Worm (Caenorhabditis elegans): ENCODE measurements around the gene Y57A10A.8.
A peak's percentile ranks its signal among the peaks of the same experiment; 100 is the strongest.
"Not testable (repeated sequence)": the region's sequence is repeated elsewhere in the genome, so short reads cannot be mapped to it uniquely, and the experiment has no call there.

Gene Y57A10A.8

DNA sequence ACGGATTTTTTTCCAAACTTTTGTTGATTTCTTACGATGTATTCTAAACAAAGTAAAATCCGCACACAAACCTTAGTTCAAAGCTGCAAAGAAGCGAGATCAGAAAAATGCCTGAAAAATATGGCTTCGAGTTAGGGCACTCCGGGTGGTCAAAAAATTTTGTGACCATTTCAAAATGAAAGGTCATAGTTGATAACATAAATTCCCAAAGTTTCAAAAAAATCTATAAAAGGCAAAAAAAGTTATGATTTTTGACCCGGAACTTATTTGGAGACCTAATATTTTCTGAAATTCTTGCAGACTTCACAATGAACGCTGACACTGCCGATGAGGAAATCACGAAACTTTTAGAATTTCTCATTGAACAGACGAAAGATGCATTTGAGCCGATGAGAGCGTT, at the start of gene Y57A10A.8:
TSS of gene Y57A10A.8 (plus strand) at position 301 of the 400 bp plus-strand sequence.
- TF ChIP-seq cog-1 (tag; optimal IDR thresholded peaks at IDR 0.05); T22C8.4 (GFP tag; IDR thresholded peaks at IDR 0.05); klf-2 (GFP tag; conservative IDR thresholded peaks at IDR 0.05): not testable (repeated sequence)

DNA sequence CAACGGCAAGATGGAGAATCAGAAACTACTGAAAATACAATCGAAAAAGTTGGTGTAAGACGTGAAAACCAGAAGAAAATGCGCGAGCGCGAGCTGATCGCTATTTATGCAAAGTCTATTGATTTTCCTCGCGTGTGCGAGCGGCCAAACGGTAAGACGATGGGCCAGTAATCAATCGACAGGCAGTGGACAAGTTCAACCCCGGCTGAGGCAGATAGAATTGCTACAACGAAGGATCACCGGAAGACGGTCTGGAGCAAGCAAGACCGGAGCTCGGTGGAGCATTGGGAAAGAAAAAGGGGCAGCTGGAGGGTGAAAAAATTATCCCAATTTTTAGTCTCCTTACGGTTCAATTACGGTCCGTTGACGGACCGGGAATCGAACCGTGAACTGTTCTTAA, 41.9 kb upstream of the Y57A10A.8 start:
- TF ChIP-seq ref-1 (GFP tag; conservative IDR thresholded peaks at IDR 0.05) = peak; percentile 49
- TF ChIP-seq ztf-23 (GFP tag; IDR thresholded peaks at IDR 0.05) = peak; percentile 67; the same call in 1 of the 2 replicates
- peak; percentile 82 for TF ChIP-seq flt-1 (GFP tag; IDR thresholded peaks at IDR 0.05)
- TF ChIP-seq tab-1 (GFP tag; IDR thresholded peaks at IDR 0.05) = peak; percentile 68; the same call in 1 of the 2 replicates
- TF ChIP-seq T22C8.4 (GFP tag; IDR thresholded peaks at IDR 0.05) = peak; percentile 56

DNA sequence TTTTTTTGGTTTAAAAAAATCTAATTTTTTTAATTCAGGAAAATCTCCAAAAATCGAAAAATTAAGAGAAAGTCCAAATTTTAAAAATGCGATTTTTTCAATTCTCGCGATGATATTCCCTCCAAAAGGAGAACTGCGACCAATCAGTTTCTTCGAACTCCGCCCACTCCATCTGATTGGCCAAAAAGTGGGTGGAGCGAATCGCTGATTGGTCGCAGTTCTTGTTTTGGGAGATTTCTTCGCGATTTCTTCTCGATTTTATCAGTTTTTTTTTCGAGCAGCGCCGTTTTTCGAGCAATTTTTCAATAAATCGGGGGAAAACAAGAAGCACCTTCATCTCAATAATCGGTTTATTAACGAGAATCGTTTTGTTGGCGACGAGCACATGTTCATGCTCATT, 34.2 kb upstream of the Y57A10A.8 start:
- TF ChIP-seq cog-1 (tag; optimal IDR thresholded peaks at IDR 0.05) (no peak), klf-2 (GFP tag; conservative IDR thresholded peaks at IDR 0.05) (no peak), T22C8.4 (GFP tag; IDR thresholded peaks at IDR 0.05) (no peak), med-1 (GFP tag; optimal IDR thresholded peaks at IDR 0.05; ENCODE audit: insufficient read depth) (no peak), ref-1 (GFP tag; conservative IDR thresholded peaks at IDR 0.05) (no peak), ztf-23 (GFP tag; IDR thresholded peaks at IDR 0.05) (no peak), tab-1 (GFP tag; IDR thresholded peaks at IDR 0.05) (no peak), ztf-29 (GFP tag; IDR thresholded peaks at IDR 0.05) (no peak), flt-1 (GFP tag; IDR thresholded peaks at IDR 0.05) (no peak)

DNA sequence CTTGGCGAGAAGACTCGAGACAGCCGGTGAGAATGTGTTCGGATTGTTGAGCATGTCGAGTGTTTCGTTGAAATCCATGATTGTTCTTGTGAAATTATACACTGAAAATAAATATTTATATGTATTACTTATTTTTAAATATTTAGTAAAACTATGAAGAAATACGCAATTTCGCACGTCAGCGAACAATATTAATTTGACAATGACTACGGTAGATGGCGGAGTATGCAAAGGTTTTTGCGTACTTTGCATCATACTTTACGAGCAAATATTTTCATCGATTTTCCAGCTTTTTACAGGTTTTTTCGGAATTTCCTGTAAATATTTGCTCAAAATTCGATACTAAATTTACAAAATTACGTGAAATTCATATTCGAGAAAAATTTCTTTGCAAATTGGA, 33.8 kb upstream of the Y57A10A.8 start, which contains the start of gene set-24:
TSS of gene set-24 (minus strand) at position 101 of the 400 bp plus-strand sequence.
- TF ChIP-seq flt-1 (GFP tag; IDR thresholded peaks at IDR 0.05) = no peak
- no peak for TF ChIP-seq med-1 (GFP tag; optimal IDR thresholded peaks at IDR 0.05; ENCODE audit: insufficient read depth)
- no peak for TF ChIP-seq T22C8.4 (GFP tag; IDR thresholded peaks at IDR 0.05)
- TF ChIP-seq cog-1 (tag; optimal IDR thresholded peaks at IDR 0.05) = no peak
- no peak for TF ChIP-seq klf-2 (GFP tag; conservative IDR thresholded peaks at IDR 0.05)
- TF ChIP-seq ref-1 (GFP tag; conservative IDR thresholded peaks at IDR 0.05) = no peak

DNA sequence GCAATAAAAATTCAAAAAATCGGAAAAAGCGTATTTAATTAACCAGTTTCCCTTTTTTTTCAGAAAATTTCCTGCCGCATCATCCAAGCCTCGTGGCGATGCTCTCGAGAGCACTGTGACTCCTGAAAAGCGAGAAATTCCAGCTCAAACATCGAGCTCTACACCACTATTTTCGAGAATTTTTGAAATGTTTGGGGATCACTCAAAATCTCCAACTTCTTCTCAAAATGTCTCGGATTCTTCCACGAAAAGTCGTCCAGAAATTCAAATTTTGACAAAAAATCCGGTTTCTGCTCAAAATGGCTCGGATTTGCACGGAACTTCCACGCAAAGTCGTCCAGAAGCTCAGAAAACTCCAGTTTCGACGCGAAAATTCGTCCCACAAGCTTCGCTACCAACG, 26.7 kb upstream of the Y57A10A.8 start:
- no peak for TF ChIP-seq ref-1 (GFP tag; conservative IDR thresholded peaks at IDR 0.05)
- no peak for TF ChIP-seq cog-1 (tag; optimal IDR thresholded peaks at IDR 0.05)
- TF ChIP-seq ztf-29 (GFP tag; IDR thresholded peaks at IDR 0.05) = no peak
- TF ChIP-seq tab-1 (GFP tag; IDR thresholded peaks at IDR 0.05) = no peak
- TF ChIP-seq klf-2 (GFP tag; conservative IDR thresholded peaks at IDR 0.05) = no peak
- no peak for TF ChIP-seq flt-1 (GFP tag; IDR thresholded peaks at IDR 0.05)
- TF ChIP-seq T22C8.4 (GFP tag; IDR thresholded peaks at IDR 0.05) = no peak
- no peak for TF ChIP-seq med-1 (GFP tag; optimal IDR thresholded peaks at IDR 0.05; ENCODE audit: insufficient read depth)
- TF ChIP-seq ztf-23 (GFP tag; IDR thresholded peaks at IDR 0.05) = no peak

DNA sequence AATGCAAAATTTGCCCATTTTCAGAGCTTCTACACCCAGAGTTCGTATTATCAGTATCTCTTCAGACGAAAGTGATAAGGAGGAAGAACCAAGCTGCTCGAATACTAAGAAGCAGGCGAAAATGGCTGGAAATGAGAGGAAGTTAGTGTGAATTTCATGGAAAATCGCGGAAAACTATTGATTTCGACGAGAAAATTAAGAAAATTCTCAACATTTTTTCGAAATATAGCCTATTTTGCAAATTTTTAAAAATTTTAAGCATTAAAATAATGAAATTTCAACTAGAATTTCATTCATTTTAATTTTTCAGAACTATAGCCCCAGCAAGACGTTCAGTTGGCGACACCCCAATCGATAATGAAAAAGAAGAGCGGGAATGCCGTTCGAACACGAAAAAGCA, 21.1 kb upstream of the Y57A10A.8 start:
- no peak for TF ChIP-seq cog-1 (tag; optimal IDR thresholded peaks at IDR 0.05)

DNA sequence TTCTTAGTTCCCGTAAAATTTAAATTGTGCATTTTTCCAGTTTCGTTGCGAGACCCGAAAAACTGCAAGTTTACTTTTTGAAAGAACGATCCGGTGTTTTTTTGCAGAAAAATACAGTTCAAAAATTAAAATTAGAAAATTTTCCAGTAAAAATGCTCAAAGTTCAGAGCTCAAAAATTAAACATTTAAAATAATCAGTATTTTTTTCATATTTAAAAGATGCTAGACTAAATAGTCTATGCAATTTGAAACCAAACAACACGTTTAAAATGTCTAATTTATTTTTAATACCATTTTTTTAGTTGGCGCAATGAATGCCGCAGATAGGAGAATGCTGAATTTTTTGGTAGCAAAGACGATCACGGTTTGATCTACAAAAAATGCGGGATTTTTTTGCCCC, 17.3 kb upstream of the Y57A10A.8 start, which contains the start of gene Y57A10A.2:
TSS of gene Y57A10A.2 (plus strand) at position 301 of the 400 bp plus-strand sequence.
- TF ChIP-seq flt-1 (GFP tag; IDR thresholded peaks at IDR 0.05) (no peak), med-1 (GFP tag; optimal IDR thresholded peaks at IDR 0.05; ENCODE audit: insufficient read depth) (no peak), klf-2 (GFP tag; conservative IDR thresholded peaks at IDR 0.05) (no peak), ztf-23 (GFP tag; IDR thresholded peaks at IDR 0.05) (no peak), tab-1 (GFP tag; IDR thresholded peaks at IDR 0.05) (no peak), ref-1 (GFP tag; conservative IDR thresholded peaks at IDR 0.05) (no peak), cog-1 (tag; optimal IDR thresholded peaks at IDR 0.05) (no peak), T22C8.4 (GFP tag; IDR thresholded peaks at IDR 0.05) (no peak), ztf-29 (GFP tag; IDR thresholded peaks at IDR 0.05) (no peak)

DNA sequence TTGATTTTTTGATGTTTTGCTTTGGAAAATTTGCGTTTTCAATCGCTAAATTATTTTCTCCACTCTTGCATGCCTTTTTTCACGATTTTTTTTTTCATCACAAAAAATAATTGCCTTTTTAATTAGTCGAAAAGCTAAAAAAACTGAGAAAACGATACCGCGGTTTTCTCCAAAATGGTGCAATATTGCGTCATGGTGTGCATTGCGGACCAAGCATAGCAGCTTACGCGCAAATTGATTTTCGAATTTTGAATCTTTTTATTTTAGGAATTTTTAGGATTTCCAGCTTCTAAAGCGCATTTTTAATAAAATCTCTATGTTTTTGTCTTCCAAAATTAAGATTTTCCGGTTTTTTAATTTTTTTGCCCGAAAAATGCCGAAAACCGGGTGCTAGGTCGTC, 14.4 kb upstream of the Y57A10A.8 start:
- no peak for TF ChIP-seq flt-1 (GFP tag; IDR thresholded peaks at IDR 0.05)

DNA sequence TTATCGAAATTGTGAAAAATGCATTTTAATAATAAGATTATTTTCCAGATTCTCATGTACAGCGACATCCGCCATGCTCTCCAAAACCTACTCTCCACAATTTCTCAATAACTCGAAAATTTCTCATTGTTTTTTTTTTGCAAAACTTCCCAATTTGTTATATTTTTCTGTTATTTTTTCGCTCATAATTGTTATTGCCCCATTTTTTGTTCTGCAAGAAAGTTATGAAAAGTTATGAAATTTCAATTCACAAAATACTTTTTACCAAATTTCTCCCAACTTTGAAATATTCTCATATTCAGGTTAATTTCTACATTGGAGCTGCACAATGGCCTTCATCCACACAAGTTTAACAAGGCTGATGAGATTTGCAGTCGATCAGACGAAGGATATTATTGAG, 13.0 kb upstream of the Y57A10A.8 start, which contains the start of gene Y57A10A.4:
TSS of gene Y57A10A.4 (plus strand) at position 301 of the 400 bp plus-strand sequence.
- TF ChIP-seq klf-2 (GFP tag; conservative IDR thresholded peaks at IDR 0.05); T22C8.4 (GFP tag; IDR thresholded peaks at IDR 0.05); tab-1 (GFP tag; IDR thresholded peaks at IDR 0.05): not testable (repeated sequence)

DNA sequence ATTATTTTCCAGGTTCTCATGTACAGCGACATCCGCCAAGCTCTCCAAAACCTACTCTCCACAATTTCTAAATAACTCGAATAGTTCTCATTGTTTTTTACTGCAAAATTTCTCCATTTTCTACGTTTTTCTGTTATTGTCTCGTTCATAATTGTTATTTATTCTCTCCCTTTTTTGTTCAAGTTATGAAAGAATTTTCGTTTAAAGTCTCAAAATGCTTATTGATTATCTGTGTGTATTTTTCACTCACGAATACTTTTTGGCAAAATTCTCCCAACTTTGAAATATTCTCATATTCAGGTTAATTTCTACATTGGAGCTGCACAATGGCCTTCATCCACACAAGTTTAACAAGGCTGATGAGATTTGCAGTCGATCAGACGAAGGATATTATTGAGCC, 10.5 kb upstream of the Y57A10A.8 start, which contains the start of gene Y57A10A.5:
TSS of gene Y57A10A.5 (plus strand) at position 301 of the 400 bp plus-strand sequence.
- TF ChIP-seq cog-1 (tag; optimal IDR thresholded peaks at IDR 0.05); klf-2 (GFP tag; conservative IDR thresholded peaks at IDR 0.05); med-1 (GFP tag; optimal IDR thresholded peaks at IDR 0.05; ENCODE audit: insufficient read depth): not testable (repeated sequence)

DNA sequence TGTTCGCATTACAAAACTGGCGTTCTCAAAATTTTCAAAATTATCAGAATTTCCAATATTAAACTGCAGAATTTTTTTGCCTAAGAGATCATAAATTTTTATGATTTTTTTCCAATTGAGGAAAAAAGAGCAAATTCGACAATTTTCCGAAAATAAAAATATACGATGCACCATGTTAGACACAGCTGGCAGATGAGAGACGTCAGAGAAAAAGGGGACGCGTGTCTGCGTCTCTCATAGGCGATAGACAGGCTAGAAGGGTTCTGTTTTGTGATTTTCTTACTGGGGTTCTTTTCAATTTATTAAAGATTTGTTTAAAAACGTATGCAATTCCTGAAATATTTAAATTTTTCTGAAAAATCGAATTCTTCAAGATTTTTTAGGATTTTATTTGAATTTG, 1.6 kb upstream of the Y57A10A.8 start:
- TF ChIP-seq ztf-23 (GFP tag; IDR thresholded peaks at IDR 0.05) = no peak
- no peak for TF ChIP-seq ztf-29 (GFP tag; IDR thresholded peaks at IDR 0.05)
- no peak for TF ChIP-seq med-1 (GFP tag; optimal IDR thresholded peaks at IDR 0.05; ENCODE audit: insufficient read depth)
- no peak for TF ChIP-seq tab-1 (GFP tag; IDR thresholded peaks at IDR 0.05)
- no peak for TF ChIP-seq cog-1 (tag; optimal IDR thresholded peaks at IDR 0.05)
- no peak for TF ChIP-seq flt-1 (GFP tag; IDR thresholded peaks at IDR 0.05)
- no peak for TF ChIP-seq T22C8.4 (GFP tag; IDR thresholded peaks at IDR 0.05)
- TF ChIP-seq klf-2 (GFP tag; conservative IDR thresholded peaks at IDR 0.05) = no peak
- no peak for TF ChIP-seq ref-1 (GFP tag; conservative IDR thresholded peaks at IDR 0.05)
